Fruit fly (Drosophila melanogaster) whole organism, wandering third instar larva: ENCODE results near the gene CG46387.

Source experiments
- CG9705 ChIP-seq: fragments of 200-800 bp; sonication (Bioruptor generic); optimal IDR thresholded peaks from 2 replicates; lab custom pipeline; 2018; ENCODE audit warnings: missing biosample characterization, mild to moderate bottlenecking, missing genetic modification characterization
- CrebA ChIP-seq: fragments of 200-800 bp; sonication (Bioruptor generic); optimal IDR thresholded peaks from 2 replicates; lab custom pipeline; 2016; ENCODE audit warnings: missing biosample characterization, mild to moderate bottlenecking, missing genetic modification characterization, borderline replicate concordance
- Dif ChIP-seq: fragments of 200-275, 200-300 bp; sonication (Bioruptor generic); optimal IDR thresholded peaks from 2 replicates; lab custom pipeline; 2018; ENCODE audit warnings: missing biosample characterization, missing genetic modification characterization; ENCODE audit not compliant: partially characterized antibody
- GATAd ChIP-seq: sonication (Bioruptor generic); optimal IDR thresholded peaks from 2 replicates; lab custom pipeline; 2016; ENCODE audit warnings: missing biosample characterization, missing genetic modification characterization
- HLH106 ChIP-seq: fragments of 200-800 bp; optimal IDR thresholded peaks from 3 replicates; lab custom pipeline; 2019; ENCODE audit warnings: missing biosample characterization, mild to moderate bottlenecking, missing genetic modification characterization, moderate library complexity
- Hnf4 ChIP-seq: fragments of 200-800 bp; sonication (Bioruptor generic); optimal IDR thresholded peaks from 2 replicates; lab custom pipeline; 2016; ENCODE audit warnings: missing biosample characterization, mild to moderate bottlenecking, missing genetic modification characterization
- Hr78 ChIP-seq: fragments of >200 bp; optimal IDR thresholded peaks from 2 replicates; lab custom pipeline; 2017; ENCODE audit warnings: missing biosample characterization, missing genetic modification characterization
- Hr83 ChIP-seq: fragments of 200-300 bp; sonication (Bioruptor generic); optimal IDR thresholded peaks from 2 replicates; lab custom pipeline; 2016; ENCODE audit warnings: missing biosample characterization, mild to moderate bottlenecking, missing genetic modification characterization, moderate library complexity; ENCODE audit not compliant: poor library complexity, severe bottlenecking
- Myc ChIP-seq: fragments of >200 bp; optimal IDR thresholded peaks from 2 replicates; lab custom pipeline; 2017
- N ChIP-seq: fragments of >200 bp; optimal IDR thresholded peaks from 2 replicates; lab custom pipeline; 2018; ENCODE audit warnings: missing biosample characterization, missing external identifiers, missing genetic modification characterization
- OdsH ChIP-seq: fragments of 200-800 bp; sonication (Bioruptor generic); optimal IDR thresholded peaks from 2 replicates; lab custom pipeline; 2016; ENCODE audit warnings: missing biosample characterization, mild to moderate bottlenecking, missing genetic modification characterization
- Rel ChIP-seq, 2 experiments: fragments of 200-800 bp; sonication (Bioruptor generic) in 1 of 2; optimal IDR thresholded peaks; 2 replicates in 1 of 2; 3 replicates in 1 of 2; lab custom pipeline; 2016 to 2019; ENCODE audit warnings: mild to moderate bottlenecking in 2 of 2, missing biosample characterization in 2 of 2, missing genetic modification characterization in 2 of 2, moderate library complexity in 1 of 2
- Sp1 ChIP-seq: fragments of 200-800 bp; sonication (Bioruptor generic); optimal IDR thresholded peaks from 3 replicates; lab custom pipeline; 2019; ENCODE audit warnings: missing biosample characterization, mild to moderate bottlenecking, missing genetic modification characterization, moderate library complexity
- Vsx2 ChIP-seq: fragments of 200-300, 225-300 bp; sonication (Bioruptor generic); optimal IDR thresholded peaks from 2 replicates; lab custom pipeline; 2018; ENCODE audit warnings: missing biosample characterization, missing genetic modification characterization; ENCODE audit not compliant: partially characterized antibody
- dl ChIP-seq, 2 experiments: fragments of 175-275, 200-275 bp in 1 of 2; fragments of 200-275 bp in 1 of 2; sonication (Bioruptor generic); optimal IDR thresholded peaks; lab custom pipeline; 2018; ENCODE audit warnings: mild to moderate bottlenecking in 2 of 2, missing biosample characterization in 2 of 2, missing genetic modification characterization in 2 of 2, moderate library complexity in 2 of 2; ENCODE audit not compliant: partially characterized antibody in 2 of 2, insufficient read depth in 1 of 2
- dmrt93B ChIP-seq: fragments of 200-800 bp; sonication (Bioruptor generic); optimal IDR thresholded peaks from 2 replicates; lab custom pipeline; 2018; ENCODE audit warnings: missing biosample characterization, mild to moderate bottlenecking, missing genetic modification characterization
- dsf ChIP-seq: sonication (Bioruptor generic); optimal IDR thresholded peaks from 2 replicates; lab custom pipeline; 2016; ENCODE audit warnings: missing biosample characterization, missing genetic modification characterization, borderline replicate concordance
- ey ChIP-seq: fragments of 200-800 bp; sonication (Bioruptor generic); optimal IDR thresholded peaks from 2 replicates; lab custom pipeline; 2016; ENCODE audit warnings: missing biosample characterization, missing genetic modification characterization
- foxo ChIP-seq, 2 experiments: fragments of 200-800 bp; sonication (Bioruptor generic); optimal IDR thresholded peaks; 2 replicates in 1 of 2; 3 replicates in 1 of 2; lab custom pipeline; 2016 to 2017; ENCODE audit warnings: missing biosample characterization in 2 of 2, missing genetic modification characterization in 2 of 2
- fru ChIP-seq: fragments of 200-800 bp; sonication (Bioruptor generic); optimal IDR thresholded peaks from 3 replicates; lab custom pipeline; 2016; ENCODE audit warnings: missing biosample characterization, mild to moderate bottlenecking, missing genetic modification characterization
- h ChIP-seq: fragments of 200-800 bp; sonication (Bioruptor generic); optimal IDR thresholded peaks from 3 replicates; lab custom pipeline; 2016; ENCODE audit warnings: missing biosample characterization, mild to moderate bottlenecking, missing genetic modification characterization
- jim ChIP-seq: fragments of 175-275, 200-325 bp; sonication (Bioruptor generic); optimal IDR thresholded peaks from 2 replicates; lab custom pipeline; 2016; ENCODE audit warnings: missing biosample characterization, mild to moderate bottlenecking, missing genetic modification characterization
- lola ChIP-seq: fragments of >200 bp; optimal IDR thresholded peaks from 2 replicates; lab custom pipeline; 2017; ENCODE audit warnings: missing biosample characterization, missing genetic modification characterization
- psq ChIP-seq: fragments of 200-800 bp; sonication (Bioruptor generic); optimal IDR thresholded peaks from 3 replicates; lab custom pipeline; 2017; ENCODE audit warnings: missing biosample characterization, mild to moderate bottlenecking, missing genetic modification characterization, moderate library complexity
- rgr ChIP-seq: fragments of 200-800 bp; sonication (Bioruptor generic); optimal IDR thresholded peaks from 3 replicates; lab custom pipeline; 2016; ENCODE audit warnings: missing biosample characterization, mild to moderate bottlenecking, missing genetic modification characterization
- sage ChIP-seq: fragments of 200-800 bp; sonication (Bioruptor generic); optimal IDR thresholded peaks from 2 replicates; lab custom pipeline; 2016; ENCODE audit warnings: missing biosample characterization, mild to moderate bottlenecking, missing genetic modification characterization
- sv ChIP-seq: fragments of 200-800 bp; sonication (Bioruptor generic); optimal IDR thresholded peaks from 3 replicates; lab custom pipeline; 2016; ENCODE audit warnings: missing biosample characterization, missing genetic modification characterization
- tai ChIP-seq: sonication (Bioruptor generic); optimal IDR thresholded peaks from 2 replicates; lab custom pipeline; 2016; ENCODE audit warnings: missing biosample characterization, missing genetic modification characterization
- usp ChIP-seq: fragments of >200 bp; optimal IDR thresholded peaks from 2 replicates; lab custom pipeline; 2017; ENCODE audit warnings: missing biosample characterization, missing genetic modification characterization
- woc ChIP-seq: sonication (Bioruptor generic); optimal IDR thresholded peaks from 2 replicates; lab custom pipeline; 2016; ENCODE audit warnings: missing biosample characterization, mild to moderate bottlenecking, missing genetic modification characterization

CG46387 gene

dm6 chr3L:9872035-9872434 is 26.4 kb upstream of the CG46387 start:
- no peak for TF ChIP-seq dl (GFP tag; optimal IDR thresholded peaks at IDR 0.05; lab: Kevin White, UChicago; ENCODE audit: insufficient read depth in 1 of 2, partially characterized antibody in 2 of 2)
- no peak for TF ChIP-seq Myc (lab: Kevin White, UChicago)
- TF ChIP-seq h (GFP tag; lab: Kevin White, UChicago): no peak
- TF ChIP-seq rgr (GFP tag; lab: Kevin White, UChicago): no peak
- no peak for TF ChIP-seq dmrt93B (GFP tag; lab: Kevin White, UChicago)
- TF ChIP-seq psq: no peak
- no peak for TF ChIP-seq CG9705 (GFP tag; lab: Kevin White, UChicago)
- no peak for TF ChIP-seq lola (GFP tag; lab: Kevin White, UChicago)
- TF ChIP-seq GATAd (GFP tag; lab: Kevin White, UChicago): no peak
- TF ChIP-seq Dif (GFP tag; lab: Kevin White, UChicago): no peak
- no peak for TF ChIP-seq jim
- TF ChIP-seq Rel (GFP tag; optimal IDR thresholded peaks at IDR 0.05; lab: Kevin White, UChicago): no peak
- no peak for TF ChIP-seq Rel (tag; optimal IDR thresholded peaks at IDR 0.05; lab: Kevin White, UChicago)
- TF ChIP-seq tai (GFP tag; lab: Kevin White, UChicago): no peak
- TF ChIP-seq CrebA (GFP tag; lab: Kevin White, UChicago): no peak
- TF ChIP-seq OdsH: no peak
- TF ChIP-seq sage: no peak
- TF ChIP-seq usp (GFP tag; lab: Kevin White, UChicago): no peak
- TF ChIP-seq, all 38 proteins: peak for 0

dm6 chr3L:9878685-9879084 is 19.7 kb upstream of the CG46387 start, which contains the start of gene CG34382:
CG34382 (plus strand) TSS chr3L:9878985.
- TF ChIP-seq N (GFP tag; lab: Kevin White, UChicago) (no peak), dsf (GFP tag; lab: Kevin White, UChicago) (no peak), Sp1 (GFP tag; lab: Kevin White, UChicago) (no peak), Hnf4 (no peak)

dm6 chr3L:9888630-9889130 is 9.7 kb upstream of the CG46387 start, which contains the start of the genes Taf2 and CalpB:
Taf2 (minus strand) TSS chr3L:9888683.
CalpB (plus strand) TSS chr3L:9888762.
- peak; percentile 77 for TF ChIP-seq psq
- TF ChIP-seq Myc (lab: Kevin White, UChicago): no peak
- TF ChIP-seq Hr78 (GFP tag; lab: Kevin White, UChicago): no peak
- no peak for TF ChIP-seq tai (GFP tag; lab: Kevin White, UChicago)
- TF ChIP-seq GATAd (GFP tag; lab: Kevin White, UChicago): peak; percentile 34
- no peak for TF ChIP-seq usp (GFP tag; lab: Kevin White, UChicago)
- TF ChIP-seq dmrt93B (GFP tag; lab: Kevin White, UChicago): peak; percentile 77
- peak in 1 of 2 experiments; percentile 76 for TF ChIP-seq foxo (GFP tag; optimal IDR thresholded peaks at IDR 0.05; lab: Kevin White, UChicago)
- TF ChIP-seq OdsH: peak; percentile 80
- TF ChIP-seq woc (GFP tag; lab: Kevin White, UChicago): peak; percentile 49
- TF ChIP-seq HLH106 (tag; lab: Kevin White, UChicago): peak; percentile 92
- no peak for TF ChIP-seq Vsx2 (GFP tag; lab: Kevin White, UChicago)
- peak; percentile 89 for TF ChIP-seq Sp1 (GFP tag; lab: Kevin White, UChicago)
- TF ChIP-seq CG9705 (GFP tag; lab: Kevin White, UChicago): peak; percentile 57
- TF ChIP-seq sv: peak; percentile 52
- TF ChIP-seq rgr (GFP tag; lab: Kevin White, UChicago): peak; percentile 78
- TF ChIP-seq Hr83 (GFP tag; lab: Kevin White, UChicago): peak; percentile 29
- TF ChIP-seq Rel (GFP tag; optimal IDR thresholded peaks at IDR 0.05; lab: Kevin White, UChicago): no peak
- TF ChIP-seq Rel (tag; optimal IDR thresholded peaks at IDR 0.05; lab: Kevin White, UChicago): peak; percentile 44
- TF ChIP-seq ey: peak; percentile 46
- TF ChIP-seq h (GFP tag; lab: Kevin White, UChicago): peak; percentile 68
- TF ChIP-seq fru (GFP tag; lab: Kevin White, UChicago): peak; percentile 51
- no peak for TF ChIP-seq lola (GFP tag; lab: Kevin White, UChicago)
- TF ChIP-seq, all 38 proteins: peak for 16

dm6 chr3L:9893983-9894382 is 4.4 kb upstream of the CG46387 start:
- TF ChIP-seq usp (GFP tag; lab: Kevin White, UChicago) (no peak), sv (no peak), Hr78 (GFP tag; lab: Kevin White, UChicago) (no peak), Sp1 (GFP tag; lab: Kevin White, UChicago) (no peak), CG9705 (GFP tag; lab: Kevin White, UChicago) (no peak)
